Fruit fly (Drosophila melanogaster) whole organism, embryonic: ENCODE results near the gene CG43707.
A peak's percentile ranks its signal among the peaks of the same experiment; 100 is the strongest.

Source experiments
- Atf6 ChIP-seq: fragments of 200-800 bp; sonication (Bioruptor generic); IDR thresholded peaks from 2 replicates; pipeline ENCODE4 v1.3.6; 2022; ENCODE audit warnings: missing biosample characterization, missing genetic modification characterization
- CG10979 ChIP-seq: fragments of 200-800 bp; sonication (Bioruptor generic); optimal IDR thresholded peaks from 2 replicates; lab custom pipeline; 2018; ENCODE audit warnings: missing biosample characterization, mild to moderate bottlenecking, missing genetic modification characterization, moderate library complexity
- CG11085 ChIP-seq: fragments of 200-800 bp; sonication (Bioruptor generic); IDR thresholded peaks from 2 replicates; pipeline ENCODE4 v1.3.6; 2022; ENCODE audit warnings: missing biosample characterization, missing genetic modification characterization
- CG11723 ChIP-seq: fragments of 200-800 bp; sonication (Bioruptor generic); optimal IDR thresholded peaks from 2 replicates; lab custom pipeline; 2017; ENCODE audit warnings: missing biosample characterization, mild to moderate bottlenecking, missing genetic modification characterization
- CG12769 ChIP-seq: fragments of 200-800 bp; sonication (Bioruptor generic); optimal IDR thresholded peaks from 2 replicates; lab custom pipeline; 2019; ENCODE audit warnings: missing biosample characterization, mild to moderate bottlenecking, missing genetic modification characterization, moderate library complexity
- CG13287 ChIP-seq: fragments of 200-800 bp; sonication (Bioruptor generic); IDR thresholded peaks from 2 replicates; pipeline ENCODE4 v1.3.6; 2022; ENCODE audit warnings: missing biosample characterization, missing genetic modification characterization; ENCODE audit not compliant: partially characterized antibody
- CG14441 ChIP-seq: fragments of 200-800 bp; sonication (Bioruptor generic); IDR thresholded peaks from 2 replicates; pipeline ENCODE4 v1.3.6; 2022; ENCODE audit warnings: missing biosample characterization, missing genetic modification characterization
- CG17361 ChIP-seq: fragments of 200-800 bp; sonication (Bioruptor generic); IDR thresholded peaks from 3 replicates; pipeline ENCODE4 v1.3.6; 2022; ENCODE audit warnings: missing biosample characterization, missing genetic modification characterization
- CG1792 ChIP-seq: fragments of 200-800 bp; sonication (Bioruptor generic); optimal IDR thresholded peaks from 2 replicates; lab custom pipeline; 2016; ENCODE audit warnings: missing biosample characterization, missing genetic modification characterization
- CG2889 ChIP-seq: fragments of 200-800 bp; sonication (Bioruptor generic); IDR thresholded peaks from 3 replicates; pipeline ENCODE4 v1.3.6; 2022; ENCODE audit warnings: missing biosample characterization, missing genetic modification characterization
- CG30431 ChIP-seq: fragments of 200-800 bp; sonication (Bioruptor generic); optimal IDR thresholded peaks from 2 replicates; lab custom pipeline; 2017; ENCODE audit warnings: missing biosample characterization, missing genetic modification characterization
- CG3407 ChIP-seq: fragments of 200-800 bp; sonication (Bioruptor generic); optimal IDR thresholded peaks from 2 replicates; lab custom pipeline; 2018; ENCODE audit warnings: missing biosample characterization, mild to moderate bottlenecking, missing genetic modification characterization
- CG4820 ChIP-seq: fragments of 200-800 bp; sonication (Bioruptor generic); optimal IDR thresholded peaks from 3 replicates; lab custom pipeline; 2016; ENCODE audit warnings: missing biosample characterization, missing genetic modification characterization
- CG5245 ChIP-seq: fragments of 200-800 bp; sonication (Bioruptor generic); optimal IDR thresholded peaks from 3 replicates; lab custom pipeline; 2016; ENCODE audit warnings: missing biosample characterization, missing genetic modification characterization
- CG7928 ChIP-seq: fragments of 200-800 bp; sonication (Bioruptor generic); optimal IDR thresholded peaks from 2 replicates; lab custom pipeline; 2017; ENCODE audit warnings: missing biosample characterization, mild to moderate bottlenecking, missing genetic modification characterization
- CG8281 ChIP-seq: fragments of 200-800 bp; sonication (Bioruptor generic); optimal IDR thresholded peaks from 2 replicates; lab custom pipeline; 2018; ENCODE audit warnings: missing biosample characterization, mild to moderate bottlenecking, missing genetic modification characterization, moderate library complexity
- CG9215 ChIP-seq: fragments of 200-800 bp; sonication (Bioruptor generic); IDR thresholded peaks from 2 replicates; pipeline ENCODE4 v1.3.6; 2022; ENCODE audit warnings: missing biosample characterization, missing genetic modification characterization
- CG9609 ChIP-seq: fragments of 200-800 bp; sonication (Bioruptor generic); optimal IDR thresholded peaks from 3 replicates; lab custom pipeline; 2016; ENCODE audit warnings: missing biosample characterization, missing genetic modification characterization
- CTCF ChIP-seq: fragments of 200-800 bp; sonication (Bioruptor generic); optimal IDR thresholded peaks from 2 replicates; lab custom pipeline; 2017; ENCODE audit warnings: missing biosample characterization, mild to moderate bottlenecking, missing genetic modification characterization, moderate library complexity
- ERR ChIP-seq: fragments of 200-800 bp; sonication (Bioruptor generic); optimal IDR thresholded peaks from 2 replicates; lab custom pipeline; 2016; ENCODE audit warnings: missing biosample characterization, missing genetic modification characterization
- Hr51 ChIP-seq, 2 experiments: fragments of 200-800 bp; sonication (Bioruptor generic); optimal IDR thresholded peaks; 2 replicates in 1 of 2; 3 replicates in 1 of 2; lab custom pipeline; 2016 to 2018; ENCODE audit warnings: missing biosample characterization in 2 of 2, missing genetic modification characterization in 2 of 2, mild to moderate bottlenecking in 1 of 2, moderate library complexity in 1 of 2
- NC2α ChIP-seq: fragments of 200-800 bp; sonication (Bioruptor generic); optimal IDR thresholded peaks from 2 replicates; lab custom pipeline; 2016; ENCODE audit warnings: missing biosample characterization, missing genetic modification characterization
- Oaz ChIP-seq: fragments of 200-800 bp; sonication (Bioruptor generic); IDR thresholded peaks from 2 replicates; pipeline ENCODE4 v1.3.6; 2022; ENCODE audit warnings: missing biosample characterization, missing genetic modification characterization
- Ptx1 ChIP-seq: fragments of 200-800 bp; sonication (Bioruptor generic); IDR thresholded peaks from 2 replicates; pipeline ENCODE4 v1.3.6; 2022; ENCODE audit warnings: missing biosample characterization, missing genetic modification characterization
- Rfx ChIP-seq: fragments of 200-800 bp; sonication (Bioruptor generic); IDR thresholded peaks from 2 replicates; pipeline ENCODE4 v1.3.6; 2022; ENCODE audit warnings: missing biosample characterization, missing genetic modification characterization
- Taf1 ChIP-seq: fragments of 200-800 bp; sonication (Bioruptor generic); IDR thresholded peaks from 2 replicates; pipeline ENCODE4 v1.3.6; 2022; ENCODE audit warnings: missing biosample characterization, missing genetic modification characterization
- abd-A ChIP-seq: fragments of 200-800 bp; sonication (Bioruptor generic); optimal IDR thresholded peaks from 3 replicates; lab custom pipeline; 2019; ENCODE audit warnings: missing biosample characterization, mild to moderate bottlenecking, missing genetic modification characterization, moderate library complexity
- al ChIP-seq: fragments of 200-800 bp; sonication (Bioruptor generic); IDR thresholded peaks from 2 replicates; pipeline ENCODE4 v1.3.6; 2022; ENCODE audit warnings: missing biosample characterization, missing genetic modification characterization
- caup ChIP-seq: fragments of 200-800 bp; sonication (Bioruptor generic); optimal IDR thresholded peaks from 3 replicates; lab custom pipeline; 2017; ENCODE audit warnings: missing biosample characterization, mild to moderate bottlenecking, missing genetic modification characterization, moderate library complexity; ENCODE audit not compliant: severe bottlenecking
- corto ChIP-seq: fragments of 200-800 bp; sonication (Bioruptor generic); optimal IDR thresholded peaks from 2 replicates; lab custom pipeline; 2016; ENCODE audit warnings: missing biosample characterization, mild to moderate bottlenecking, missing genetic modification characterization, moderate library complexity
- cwo ChIP-seq: fragments of 200-800 bp; sonication (Bioruptor generic); optimal IDR thresholded peaks from 3 replicates; lab custom pipeline; 2017; ENCODE audit warnings: missing biosample characterization, missing genetic modification characterization, mild to moderate bottlenecking, moderate library complexity, missing genetic modification reagents
- dmrt99B ChIP-seq: fragments of 200-800 bp; sonication (Bioruptor generic); optimal IDR thresholded peaks from 2 replicates; lab custom pipeline; 2018; ENCODE audit warnings: missing biosample characterization, mild to moderate bottlenecking, missing genetic modification characterization, moderate library complexity
- emc ChIP-seq: fragments of 200-800 bp; sonication (Bioruptor generic); optimal IDR thresholded peaks from 2 replicates; lab custom pipeline; 2016; ENCODE audit warnings: missing biosample characterization, missing genetic modification characterization
- ewg ChIP-seq: fragments of 200-800 bp; sonication (Bioruptor generic); optimal IDR thresholded peaks from 3 replicates; lab custom pipeline; 2017; ENCODE audit warnings: mild to moderate bottlenecking, missing biosample characterization, missing genetic modification reagents, missing genetic modification characterization
- eyg ChIP-seq: fragments of 200-800 bp; sonication (Bioruptor generic); optimal IDR thresholded peaks from 3 replicates; lab custom pipeline; 2016; ENCODE audit warnings: missing biosample characterization, missing genetic modification characterization
- fd96Cb ChIP-seq: fragments of 200-800 bp; sonication (Bioruptor generic); optimal IDR thresholded peaks from 2 replicates; lab custom pipeline; 2018; ENCODE audit warnings: missing biosample characterization, mild to moderate bottlenecking, missing genetic modification characterization, moderate library complexity
- gcm2 ChIP-seq: fragments of 200-800 bp; sonication (Bioruptor generic); optimal IDR thresholded peaks from 2 replicates; lab custom pipeline; 2016; ENCODE audit warnings: missing biosample characterization, missing genetic modification characterization
- grau ChIP-seq: fragments of 200-800 bp; optimal IDR thresholded peaks from 3 replicates; lab custom pipeline; 2019; ENCODE audit warnings: missing biosample characterization, mild to moderate bottlenecking, missing genetic modification characterization, moderate library complexity
- inv ChIP-seq: fragments of 200-800 bp; sonication (Bioruptor generic); IDR thresholded peaks from 2 replicates; pipeline ENCODE4 v1.3.6; 2022; ENCODE audit warnings: missing biosample characterization, missing genetic modification characterization; ENCODE audit not compliant: partially characterized antibody
- jing ChIP-seq: fragments of 200-800 bp; sonication (Bioruptor generic); optimal IDR thresholded peaks from 2 replicates; lab custom pipeline; 2018; ENCODE audit warnings: missing biosample characterization, mild to moderate bottlenecking, missing genetic modification characterization
- lab ChIP-seq: fragments of 200-800 bp; sonication (Bioruptor generic); optimal IDR thresholded peaks from 3 replicates; lab custom pipeline; 2017; ENCODE audit warnings: missing biosample characterization, missing genetic modification characterization, mild to moderate bottlenecking, moderate library complexity, missing genetic modification reagents
- lilli ChIP-seq: fragments of 200-800 bp; sonication (Bioruptor generic); optimal IDR thresholded peaks from 3 replicates; lab custom pipeline; 2016; ENCODE audit warnings: missing biosample characterization, missing genetic modification characterization
- mld ChIP-seq: fragments of 200-800 bp; sonication (Bioruptor generic); IDR thresholded peaks from 3 replicates; pipeline ENCODE4 v1.3.6; 2022; ENCODE audit warnings: missing biosample characterization, missing genetic modification characterization; ENCODE audit not compliant: partially characterized antibody
- rib ChIP-seq: fragments of 200-800 bp; sonication (Bioruptor generic); IDR thresholded peaks from 2 replicates; pipeline ENCODE4 v1.3.6; 2022; ENCODE audit warnings: missing biosample characterization, missing genetic modification characterization
- sens ChIP-seq: fragments of 200-800 bp; sonication (Bioruptor generic); peaks from one replicate; lab custom pipeline; 2016; ENCODE audit warnings: missing biosample characterization, missing genetic modification characterization
- sens-2 ChIP-seq: fragments of 200-800 bp; sonication (Bioruptor generic); IDR thresholded peaks from 2 replicates; pipeline ENCODE4 v1.3.6; 2022; ENCODE audit warnings: missing biosample characterization, missing genetic modification characterization
- seq ChIP-seq: fragments of 200-800 bp; sonication (Bioruptor generic); IDR thresholded peaks from 2 replicates; pipeline ENCODE4 v1.3.6; 2022; ENCODE audit warnings: missing biosample characterization, missing genetic modification characterization
- sqz ChIP-seq: fragments of 200-800 bp; sonication (Bioruptor generic); optimal IDR thresholded peaks from 3 replicates; lab custom pipeline; 2018; ENCODE audit warnings: missing biosample characterization, mild to moderate bottlenecking, missing genetic modification characterization
- toy ChIP-seq: fragments of 200-800 bp; sonication (Bioruptor generic); IDR thresholded peaks from 2 replicates; pipeline ENCODE4 v1.3.6; 2022; ENCODE audit warnings: missing biosample characterization, missing genetic modification characterization
- trh ChIP-seq: fragments of 200-800 bp; sonication (Bioruptor generic); optimal IDR thresholded peaks from 2 replicates; lab custom pipeline; 2016; ENCODE audit warnings: missing biosample characterization, missing genetic modification characterization
- vfl ChIP-seq: fragments of 200-800 bp; sonication (Bioruptor generic); optimal IDR thresholded peaks from 2 replicates; lab custom pipeline; 2016; ENCODE audit warnings: missing biosample characterization, missing genetic modification characterization
- yki ChIP-seq: fragments of >200 bp; optimal IDR thresholded peaks from 3 replicates; lab custom pipeline; 2018
- zen2 ChIP-seq: fragments of 200-800 bp; sonication (Bioruptor generic); IDR thresholded peaks from 3 replicates; pipeline ENCODE4 v1.3.6; 2022; ENCODE audit warnings: missing biosample characterization, missing genetic modification characterization; ENCODE audit not compliant: partially characterized antibody

CG43707 gene

DNA sequence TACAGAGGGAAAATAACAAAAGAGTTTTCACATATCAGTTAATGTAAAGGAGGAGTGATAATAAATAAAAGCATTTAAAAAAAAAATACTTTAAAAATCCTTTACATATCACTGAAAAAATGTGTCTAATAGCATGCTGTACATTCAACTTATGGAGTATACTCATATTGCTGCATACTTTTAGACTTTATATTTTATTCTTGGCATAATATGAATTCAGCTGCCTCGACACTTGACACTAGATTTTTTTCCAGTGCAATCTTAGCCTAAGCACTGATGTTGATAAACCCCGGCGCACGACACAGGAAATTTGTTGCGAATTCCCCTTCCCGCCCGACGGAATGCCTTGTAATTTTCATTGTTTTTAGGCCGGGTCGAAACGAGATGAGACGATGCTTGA is 16.6 kb upstream of the CG43707 start (continued):
- no peak for TF ChIP-seq jing (GFP tag; lab: Kevin White, UChicago)
- TF ChIP-seq gcm2 (GFP tag; lab: Kevin White, UChicago), result no peak
- TF ChIP-seq seq (GFP tag; lab: Robert Waterston, UW), result no peak
- TF ChIP-seq CG17361 (GFP tag; lab: Robert Waterston, UW), result no peak
- peak; percentile 50 for TF ChIP-seq sens (GFP tag; lab: Kevin White, UChicago)
- no peak for TF ChIP-seq CG13287
- TF ChIP-seq toy (GFP tag; lab: Robert Waterston, UW), result no peak
- TF ChIP-seq emc (GFP tag; lab: Kevin White, UChicago), result no peak
- peak in 1 of 2 experiments; percentile 33 for TF ChIP-seq Hr51 (GFP tag; optimal IDR thresholded peaks at IDR 0.05; lab: Kevin White, UChicago)
- TF ChIP-seq al, result no peak
- no peak for TF ChIP-seq CG14441 (GFP tag; lab: Robert Waterston, UW)
- no peak for TF ChIP-seq CG1792 (GFP tag; lab: Kevin White, UChicago)
- no peak for TF ChIP-seq NC2α
- peak; percentile 25 for TF ChIP-seq Rfx
- TF ChIP-seq sqz (GFP tag; lab: Kevin White, UChicago), result no peak
- TF ChIP-seq grau (tag; lab: Kevin White, UChicago), result peak; percentile 46
- TF ChIP-seq CG12769 (tag; lab: Kevin White, UChicago), result no peak
- TF ChIP-seq Ptx1 (GFP tag; lab: Robert Waterston, UW), result peak; percentile 36
- no peak for TF ChIP-seq zen2
- no peak for TF ChIP-seq vfl (GFP tag; lab: Kevin White, UChicago)
- no peak for TF ChIP-seq CG9215 (GFP tag; lab: Robert Waterston, UW)
- TF ChIP-seq caup (GFP tag; lab: Kevin White, UChicago), result peak; percentile 2
- TF ChIP-seq CG11085 (GFP tag; lab: Robert Waterston, UW), result no peak
- no peak for TF ChIP-seq CTCF (GFP tag; lab: Kevin White, UChicago)
- no peak for TF ChIP-seq CG4820 (GFP tag; lab: Kevin White, UChicago)
- no peak for TF ChIP-seq trh
- peak; percentile 62 for TF ChIP-seq lab (GFP tag; lab: Kevin White, UChicago)
- peak; percentile 25 for TF ChIP-seq abd-A (tag; lab: Kevin White, UChicago)
- no peak for TF ChIP-seq CG5245 (GFP tag; lab: Kevin White, UChicago)
- TF ChIP-seq CG11723 (GFP tag; lab: Kevin White, UChicago), result no peak
- TF ChIP-seq eyg, result no peak
- no peak for TF ChIP-seq ewg (GFP tag; lab: Kevin White, UChicago)
- TF ChIP-seq lilli (GFP tag; lab: Kevin White, UChicago), result peak; percentile 9
- no peak for TF ChIP-seq rib (GFP tag; lab: Robert Waterston, UW)
- TF ChIP-seq Atf6 (GFP tag; lab: Robert Waterston, UW), result 0 out of 2 replicates have a peak, but pooled peaks have one; percentile 22
- no peak for TF ChIP-seq CG10979 (tag; lab: Kevin White, UChicago)
- no peak for TF ChIP-seq inv
- TF ChIP-seq fd96Cb (tag; lab: Kevin White, UChicago), result no peak
- TF ChIP-seq CG9609 (GFP tag; lab: Kevin White, UChicago), result no peak
- TF ChIP-seq CG2889 (GFP tag; lab: Robert Waterston, UW), result no peak
- no peak for TF ChIP-seq CG7928 (GFP tag; lab: Kevin White, UChicago)
- no peak for TF ChIP-seq mld (GFP tag; lab: Robert Waterston, UW)
- TF ChIP-seq Taf1 (GFP tag; lab: Robert Waterston, UW), result no peak
- no peak for TF ChIP-seq Oaz (GFP tag; lab: Robert Waterston, UW)
- TF ChIP-seq dmrt99B (tag; lab: Kevin White, UChicago), result peak; percentile 40
- TF ChIP-seq ERR (GFP tag; lab: Kevin White, UChicago), result no peak
- TF ChIP-seq CG30431 (GFP tag; lab: Kevin White, UChicago), result no peak
- TF ChIP-seq corto, result no peak
- TF ChIP-seq sens-2, result no peak
- TF ChIP-seq CG8281 (tag; lab: Kevin White, UChicago), result no peak
- peak; percentile 12 for TF ChIP-seq cwo
- no peak for TF ChIP-seq yki
- TF ChIP-seq CG3407 (GFP tag; lab: Kevin White, UChicago), result no peak
